Worm (Caenorhabditis elegans) whole organism, L4/young adult: ENCODE data around the gene T01G5.6.

Experiments
- W03F9.2 ChIP-seq: fragments of 150-350 bp; optimal IDR thresholded peaks from 2 replicates; lab custom pipeline; 2014; ENCODE audit warnings: missing biosample characterization, missing genetic modification characterization
- dao-5 ChIP-seq: sonication (generic microtip); optimal IDR thresholded peaks from 2 replicates; lab custom pipeline; 2016; ENCODE audit warnings: missing genotype, missing genetic modification characterization, moderate library complexity, missing compliant biosample characterization
- him-1 ChIP-seq: sonication (generic microtip); optimal IDR thresholded peaks from 2 replicates; lab custom pipeline; 2016; ENCODE audit warnings: missing genotype, missing genetic modification reagents, missing genetic modification characterization, missing compliant biosample characterization

T01G5.6 gene

DNA sequence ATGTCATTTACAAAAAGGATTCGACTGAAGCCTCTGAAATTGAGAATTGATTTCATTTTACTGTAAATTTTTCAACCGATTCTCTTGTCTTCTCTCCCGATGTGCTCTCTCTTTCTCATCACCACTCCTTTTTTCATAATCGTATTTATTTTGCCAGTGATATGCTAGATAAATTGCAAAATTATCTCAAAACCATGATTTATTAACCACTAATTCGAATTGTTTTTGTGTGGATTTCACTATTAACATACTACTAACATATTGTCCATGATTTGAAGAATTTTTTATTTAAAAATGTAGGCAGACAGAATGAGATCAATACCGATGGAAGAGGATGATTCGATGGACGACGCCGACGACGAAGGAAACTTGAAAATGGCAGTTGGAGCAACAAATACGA lies 46.7 kb downstream of the T01G5.6 start, which contains the start of gene C25D7.10:
Gene C25D7.10 (plus strand): TSS at position 301 of the 400 bp plus-strand sequence.
- TF ChIP-seq dao-5 = no peak
- TF ChIP-seq W03F9.2 (tag; lab: Kevin White, UChicago) = no peak
- no peak for TF ChIP-seq him-1

DNA sequence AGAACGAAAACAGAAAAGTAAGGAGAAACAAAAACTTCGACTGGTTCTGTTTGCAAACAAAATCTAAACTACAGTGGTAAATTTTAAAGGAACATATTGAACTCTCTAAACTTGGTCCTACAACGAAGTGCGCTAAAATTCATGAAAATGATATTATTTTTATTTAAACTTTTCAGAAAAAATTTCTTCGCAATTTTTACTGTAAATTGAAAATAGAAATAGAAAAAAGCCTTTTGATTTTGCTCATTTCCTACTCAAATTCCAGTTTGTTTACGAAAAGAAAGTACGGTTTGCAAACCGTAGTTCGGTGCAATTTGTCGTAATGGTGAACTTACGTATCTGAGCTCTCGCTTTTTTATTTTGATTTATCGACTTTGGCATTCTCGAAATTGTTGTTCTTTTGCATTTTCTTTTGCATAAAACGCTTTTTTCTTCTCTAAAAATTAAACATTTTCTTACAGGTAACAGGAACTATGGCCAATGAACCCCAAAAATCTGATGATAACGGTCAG lies 48.0 kb downstream of the T01G5.6 start, which contains the start of gene otub-1:
Gene otub-1 (plus strand): TSS at position 462 of the 512 bp plus-strand sequence.
- TF ChIP-seq W03F9.2 (tag; lab: Kevin White, UChicago) (no peak), dao-5 (no peak), him-1 (no peak)

DNA sequence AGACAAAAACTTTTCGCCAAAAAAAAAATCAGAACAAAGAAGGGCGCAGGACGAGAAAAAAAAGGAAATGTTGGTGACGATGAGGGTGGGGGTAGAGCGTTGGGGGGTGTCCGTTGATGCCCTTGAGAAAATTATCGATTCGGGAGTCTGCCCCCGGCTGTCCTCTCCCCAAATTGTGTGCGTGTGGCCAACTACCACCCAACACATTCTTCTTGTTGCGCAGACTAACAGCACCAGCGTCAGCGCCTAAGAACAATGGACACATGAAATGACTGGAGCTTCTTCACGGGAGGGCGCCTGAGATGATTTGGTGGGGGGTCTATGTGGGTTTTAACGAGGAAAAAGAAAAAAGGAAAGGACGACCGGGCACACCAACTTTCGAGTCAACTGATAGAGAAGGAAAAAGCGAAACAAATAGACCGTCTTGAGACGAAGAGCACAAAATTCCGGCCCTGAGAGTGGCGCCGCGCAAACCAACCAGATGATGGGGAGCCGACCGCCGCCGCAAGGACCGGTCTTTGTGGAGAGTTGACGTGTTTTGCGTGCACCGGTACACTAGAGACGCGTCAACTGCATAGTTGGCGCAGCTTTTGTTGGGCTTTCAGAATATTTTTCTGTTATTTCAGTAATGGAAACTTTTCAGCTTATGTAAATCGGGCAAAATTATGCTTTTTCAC lies 48.7 kb downstream of the T01G5.6 start, which contains the start of gene C25D7.9:
Gene C25D7.9 (plus strand): TSS at position 68 of the 677 bp plus-strand sequence.
- TF ChIP-seq W03F9.2 (tag; lab: Kevin White, UChicago) (no peak), him-1 (no peak), dao-5 (no peak)

DNA sequence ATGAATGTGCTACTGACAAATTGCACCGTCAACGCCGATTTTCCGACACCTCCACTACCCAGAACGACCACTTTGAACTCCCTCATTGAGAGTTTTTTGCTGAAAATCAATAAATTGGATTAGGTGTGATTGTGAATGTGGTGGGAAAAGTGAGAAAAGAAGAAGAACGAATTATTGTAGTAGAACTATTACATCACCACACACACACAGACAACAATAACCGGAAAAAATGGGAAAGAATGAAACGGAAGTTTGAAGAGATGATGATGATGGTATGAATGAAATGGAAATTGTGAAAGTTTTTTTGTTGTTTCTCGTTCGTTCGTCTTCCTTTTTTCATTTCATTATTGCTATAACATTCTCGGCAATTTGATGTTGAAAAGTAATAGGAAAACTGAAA lies 49.9 kb downstream of the T01G5.6 start, which contains the start of gene rap-2:
Gene rap-2 (minus strand): TSS at position 101 of the 400 bp plus-strand sequence.
- no peak for TF ChIP-seq him-1
- no peak for TF ChIP-seq W03F9.2 (tag; lab: Kevin White, UChicago)
- TF ChIP-seq dao-5 = no peak
